Fruit fly (Drosophila melanogaster) whole organism, embryonic: ENCODE measurements around the gene CG31974.
A peak's percentile ranks its signal among the peaks of the same experiment; 100 is the strongest.

Source experiments
- Atf6 ChIP-seq: fragments of 200-800 bp; sonication (Bioruptor generic); IDR thresholded peaks from 2 replicates; pipeline ENCODE4 v1.3.6; 2022; ENCODE audit warnings: missing biosample characterization, missing genetic modification characterization
- CG1024 ChIP-seq: fragments of 200-800 bp; sonication (Bioruptor generic); IDR thresholded peaks from 2 replicates; pipeline ENCODE4 v1.3.6; 2022; ENCODE audit warnings: missing biosample characterization, missing genetic modification characterization
- CG10565 ChIP-seq: fragments of 200-800 bp; sonication (Bioruptor generic); optimal IDR thresholded peaks from 3 replicates; lab custom pipeline; 2016; ENCODE audit warnings: missing biosample characterization, mild to moderate bottlenecking, missing genetic modification characterization
- CG12155 ChIP-seq: fragments of 200-800 bp; sonication (Bioruptor generic); optimal IDR thresholded peaks from 3 replicates; lab custom pipeline; 2016; ENCODE audit warnings: missing biosample characterization, missing genetic modification characterization
- CG12299 ChIP-seq: fragments of 200-800 bp; sonication (Bioruptor generic); optimal IDR thresholded peaks from 2 replicates; lab custom pipeline; 2018; ENCODE audit warnings: missing biosample characterization, mild to moderate bottlenecking, missing genetic modification characterization
- CG12769 ChIP-seq: fragments of 200-800 bp; sonication (Bioruptor generic); optimal IDR thresholded peaks from 2 replicates; lab custom pipeline; 2019; ENCODE audit warnings: missing biosample characterization, mild to moderate bottlenecking, missing genetic modification characterization, moderate library complexity
- CG1529 ChIP-seq: fragments of 200-800 bp; sonication (Bioruptor generic); optimal IDR thresholded peaks from 3 replicates; lab custom pipeline; 2018; ENCODE audit warnings: missing biosample characterization, missing genetic modification characterization
- CG16779 ChIP-seq: fragments of 200-800 bp; sonication (Bioruptor generic); IDR thresholded peaks from 2 replicates; pipeline ENCODE4 v1.3.6; 2022; ENCODE audit warnings: missing biosample characterization, missing genetic modification characterization
- CG1832 ChIP-seq: fragments of 200-800 bp; sonication (Bioruptor generic); optimal IDR thresholded peaks from 2 replicates; lab custom pipeline; 2017; ENCODE audit warnings: missing biosample characterization, mild to moderate bottlenecking, missing genetic modification characterization, inconsistent platforms
- CG2199 ChIP-seq: fragments of 200-800 bp; sonication (Bioruptor generic); IDR thresholded peaks from 3 replicates; pipeline ENCODE4 v1.3.6; 2022; ENCODE audit warnings: missing biosample characterization, missing genetic modification characterization
- CG33557 ChIP-seq: fragments of 200-800 bp; sonication (Bioruptor generic); optimal IDR thresholded peaks from 2 replicates; lab custom pipeline; 2019; ENCODE audit warnings: missing biosample characterization, mild to moderate bottlenecking, missing genetic modification characterization, moderate library complexity
- CG34224 ChIP-seq: fragments of 200-800 bp; sonication (Bioruptor generic); IDR thresholded peaks from 3 replicates; pipeline ENCODE4 v1.3.6; 2022; ENCODE audit warnings: missing biosample characterization, missing genetic modification characterization; ENCODE audit not compliant: partially characterized antibody
- CG34376 ChIP-seq: fragments of 200-800 bp; sonication (Bioruptor generic); optimal IDR thresholded peaks from 2 replicates; lab custom pipeline; 2018; ENCODE audit warnings: missing biosample characterization, mild to moderate bottlenecking, missing genetic modification characterization
- CG3847 ChIP-seq: fragments of 200-800 bp; sonication (Bioruptor generic); IDR thresholded peaks from 2 replicates; pipeline ENCODE4 v1.3.6; 2022; ENCODE audit warnings: missing biosample characterization, missing genetic modification characterization
- CG42726 ChIP-seq: fragments of 200-800 bp; sonication (Bioruptor generic); IDR thresholded peaks from 2 replicates; pipeline ENCODE4 v1.3.6; 2022; ENCODE audit warnings: missing biosample characterization, missing genetic modification characterization; ENCODE audit not compliant: partially characterized antibody
- CG4282 ChIP-seq: fragments of 200-800 bp; sonication (Bioruptor generic); optimal IDR thresholded peaks from 2 replicates; lab custom pipeline; 2016; ENCODE audit warnings: missing biosample characterization, missing genetic modification characterization
- CG4730 ChIP-seq: fragments of 200-800 bp; sonication (Bioruptor generic); IDR thresholded peaks from 2 replicates; pipeline ENCODE4 v1.3.6; 2022; ENCODE audit warnings: missing biosample characterization, missing genetic modification characterization
- CG5953 ChIP-seq: fragments of 200-800 bp; sonication (Bioruptor generic); IDR thresholded peaks from 2 replicates; pipeline ENCODE4 v1.3.6; 2022; ENCODE audit warnings: missing biosample characterization, missing genetic modification characterization
- CG8765 ChIP-seq: fragments of 200-800 bp; sonication (Bioruptor generic); IDR thresholded peaks from 2 replicates; pipeline ENCODE4 v1.3.6; 2022; ENCODE audit warnings: missing biosample characterization, missing genetic modification characterization
- Doc2 ChIP-seq: fragments of 200-800 bp; sonication (Bioruptor generic); IDR thresholded peaks from 2 replicates; pipeline ENCODE4 v1.3.6; 2022; ENCODE audit warnings: missing biosample characterization, missing genetic modification characterization
- E2f1 ChIP-seq: fragments of 200-800 bp; sonication (Bioruptor generic); IDR thresholded peaks from 2 replicates; pipeline ENCODE4 v1.3.6; 2022; ENCODE audit warnings: missing biosample characterization, missing genetic modification characterization
- Ets97D ChIP-seq: fragments of 200-800 bp; sonication (Bioruptor generic); optimal IDR thresholded peaks from 3 replicates; lab custom pipeline; 2016; ENCODE audit warnings: missing biosample characterization, missing genetic modification characterization
- Lhr ChIP-seq: fragments of 200-800 bp; sonication (Bioruptor generic); optimal IDR thresholded peaks from 3 replicates; lab custom pipeline; 2017; ENCODE audit warnings: mild to moderate bottlenecking, missing biosample characterization, missing genetic modification reagents, missing genetic modification characterization
- Lpt ChIP-seq: fragments of >200 bp; optimal IDR thresholded peaks from 2 replicates; lab custom pipeline; 2018; ENCODE audit warnings: missing biosample characterization, missing genetic modification characterization
- Med ChIP-seq: fragments of 200-800 bp; sonication (Bioruptor generic); peaks from one replicate; lab custom pipeline; 2016; ENCODE audit warnings: missing biosample characterization, missing genetic modification characterization, mild to moderate bottlenecking, inconsistent platforms, moderate library complexity
- Mes4 ChIP-seq: fragments of 200-800 bp; sonication (Bioruptor generic); optimal IDR thresholded peaks from 2 replicates; lab custom pipeline; 2016; ENCODE audit warnings: missing biosample characterization, missing genetic modification characterization
- NK7.1 ChIP-seq: fragments of 200-800 bp; sonication (Bioruptor generic); optimal IDR thresholded peaks from 3 replicates; lab custom pipeline; 2016; ENCODE audit warnings: missing biosample characterization, missing genetic modification characterization
- Pdp1 ChIP-seq, 2 experiments: fragments of 200-800 bp; sonication (Bioruptor generic); optimal IDR thresholded peaks; 3 replicates each; lab custom pipeline; 2016; ENCODE audit warnings: missing biosample characterization in 2 of 2, missing genetic modification characterization in 2 of 2, mild to moderate bottlenecking in 1 of 2, moderate library complexity in 1 of 2
- ash1 ChIP-seq: fragments of 200-800 bp; sonication (Bioruptor generic); optimal IDR thresholded peaks from 2 replicates; lab custom pipeline; 2018; ENCODE audit warnings: missing biosample characterization, mild to moderate bottlenecking, missing genetic modification characterization
- bab2 ChIP-seq: fragments of 200-800 bp; sonication (Bioruptor generic); optimal IDR thresholded peaks from 2 replicates; lab custom pipeline; 2016; ENCODE audit warnings: missing biosample characterization, missing genetic modification characterization
- cad ChIP-seq: fragments of >200 bp; optimal IDR thresholded peaks from 2 replicates; lab custom pipeline; 2017; ENCODE audit warnings: missing biosample characterization, missing genetic modification characterization
- caup ChIP-seq: fragments of 200-800 bp; sonication (Bioruptor generic); optimal IDR thresholded peaks from 3 replicates; lab custom pipeline; 2017; ENCODE audit warnings: missing biosample characterization, mild to moderate bottlenecking, missing genetic modification characterization, moderate library complexity; ENCODE audit not compliant: severe bottlenecking
- chif ChIP-seq, 2 experiments: fragments of 200-800 bp; sonication (Bioruptor generic); optimal IDR thresholded peaks; 3 replicates each; lab custom pipeline; 2016; ENCODE audit warnings: missing biosample characterization in 2 of 2, missing genetic modification characterization in 2 of 2
- cwo ChIP-seq: fragments of 200-800 bp; sonication (Bioruptor generic); optimal IDR thresholded peaks from 3 replicates; lab custom pipeline; 2017; ENCODE audit warnings: missing biosample characterization, missing genetic modification characterization, mild to moderate bottlenecking, moderate library complexity, missing genetic modification reagents
- exex ChIP-seq: fragments of 200-800 bp; sonication (Bioruptor generic); optimal IDR thresholded peaks from 4 replicates; lab custom pipeline; 2018; ENCODE audit warnings: missing biosample characterization, mild to moderate bottlenecking, missing genetic modification characterization, moderate library complexity
- gce ChIP-seq: fragments of 200-800 bp; sonication (Bioruptor generic); IDR thresholded peaks from 3 replicates; pipeline ENCODE4 v1.3.6; 2022; ENCODE audit warnings: missing biosample characterization, missing genetic modification characterization
- gcm ChIP-seq: fragments of 200-800 bp; sonication (Bioruptor generic); optimal IDR thresholded peaks from 2 replicates; lab custom pipeline; 2019; ENCODE audit warnings: missing biosample characterization, mild to moderate bottlenecking, missing genetic modification characterization, moderate library complexity
- gfzf ChIP-seq: fragments of 200-800 bp; sonication (Bioruptor generic); optimal IDR thresholded peaks from 2 replicates; lab custom pipeline; 2016; ENCODE audit warnings: missing biosample characterization, mild to moderate bottlenecking, missing genetic modification characterization, moderate library complexity
- knrl ChIP-seq: fragments of 200-800 bp; sonication (Bioruptor generic); IDR thresholded peaks from 3 replicates; pipeline ENCODE4 v1.3.6; 2022; ENCODE audit warnings: missing biosample characterization, missing genetic modification characterization; ENCODE audit not compliant: partially characterized antibody
- lbe ChIP-seq: fragments of 200-800 bp; sonication (Bioruptor generic); optimal IDR thresholded peaks from 2 replicates; lab custom pipeline; 2016; ENCODE audit warnings: missing biosample characterization, mild to moderate bottlenecking, missing genetic modification characterization
- mirr ChIP-seq: fragments of 200-800 bp; sonication (Bioruptor generic); optimal IDR thresholded peaks from 3 replicates; lab custom pipeline; 2018; ENCODE audit warnings: missing biosample characterization, mild to moderate bottlenecking, missing genetic modification characterization
- psq ChIP-seq: fragments of 200-800 bp; sonication (Bioruptor generic); optimal IDR thresholded peaks from 2 replicates; lab custom pipeline; 2017; ENCODE audit warnings: missing biosample characterization, missing genetic modification characterization
- rib ChIP-seq: fragments of 200-800 bp; sonication (Bioruptor generic); IDR thresholded peaks from 2 replicates; pipeline ENCODE4 v1.3.6; 2022; ENCODE audit warnings: missing biosample characterization, missing genetic modification characterization
- sens ChIP-seq: fragments of 200-800 bp; sonication (Bioruptor generic); peaks from one replicate; lab custom pipeline; 2016; ENCODE audit warnings: missing biosample characterization, missing genetic modification characterization
- so ChIP-seq: fragments of 200-800 bp; sonication (Bioruptor generic); IDR thresholded peaks from 3 replicates; pipeline ENCODE4 v1.3.6; 2022; ENCODE audit warnings: missing biosample characterization, missing genetic modification characterization
- sug ChIP-seq: fragments of 200-800 bp; optimal IDR thresholded peaks from 2 replicates; lab custom pipeline; 2019; ENCODE audit warnings: missing biosample characterization, mild to moderate bottlenecking, missing genetic modification characterization, moderate library complexity
- tna ChIP-seq: fragments of 200-800 bp; sonication (Bioruptor generic); IDR thresholded peaks from 2 replicates; pipeline ENCODE4 v1.3.6; 2022; ENCODE audit warnings: missing biosample characterization, missing genetic modification characterization; ENCODE audit not compliant: partially characterized antibody
- vvl ChIP-seq: fragments of 200-800 bp; sonication (Bioruptor generic); IDR thresholded peaks from 2 replicates; pipeline ENCODE4 v1.3.6; 2022; ENCODE audit warnings: missing biosample characterization, missing genetic modification characterization

The CG31974 gene

DNA sequence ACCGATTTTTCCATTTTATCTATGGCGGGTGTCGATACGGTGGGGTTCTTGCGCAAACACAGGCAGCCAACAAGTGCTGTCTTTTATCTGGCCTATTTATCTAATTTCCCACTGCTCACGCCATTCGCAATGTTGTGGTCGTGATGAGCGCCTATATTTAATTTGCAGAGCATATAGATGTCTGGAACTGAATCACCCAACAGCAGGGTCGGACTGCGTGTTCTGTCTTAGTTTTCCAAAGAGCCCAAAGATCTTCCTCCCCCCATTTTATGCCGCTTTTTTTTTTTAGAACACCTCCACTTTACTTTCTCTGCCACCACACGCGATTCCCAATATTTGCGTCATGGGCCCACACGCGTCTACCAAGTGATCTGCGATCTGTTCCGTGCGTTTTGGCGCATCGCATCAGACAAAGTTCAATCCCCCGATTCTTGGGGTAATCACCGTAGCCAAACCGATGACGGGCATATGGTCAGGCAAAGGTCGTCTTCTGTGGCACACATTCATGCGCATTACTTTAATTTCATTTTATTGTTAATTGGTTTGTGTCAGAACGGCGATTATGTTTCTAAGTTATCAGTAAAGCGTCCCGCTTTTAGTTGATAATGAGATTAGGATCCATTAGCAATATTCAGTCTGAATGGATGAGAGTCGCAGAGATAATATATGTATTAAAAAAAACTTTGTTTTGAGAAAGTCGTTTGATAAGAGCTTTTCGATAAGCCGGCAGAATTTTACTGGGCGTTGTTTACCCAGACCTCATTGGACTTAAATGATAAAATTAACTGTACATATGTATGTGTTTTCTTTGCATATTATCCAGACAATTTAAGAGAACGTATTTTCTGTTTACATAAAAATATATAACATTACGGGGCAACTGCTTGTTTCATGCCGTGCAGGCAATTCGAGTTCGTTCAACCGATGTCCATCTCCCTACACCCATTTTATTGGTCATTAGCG, 5.9 kb downstream of the CG31974 start:
- TF ChIP-seq tna (GFP tag; lab: Robert Waterston, UW): 0 out of 2 replicates have a peak, but pooled peaks have one; percentile 14
- no peak for TF ChIP-seq CG1832 (GFP tag; lab: Kevin White, UChicago)
- TF ChIP-seq gcm (GFP tag; lab: Kevin White, UChicago): no peak
- TF ChIP-seq so (GFP tag; lab: Robert Waterston, UW): 0 out of 3 replicates have a peak, but pooled peaks have one; percentile 58
- no peak for TF ChIP-seq Lpt (GFP tag; lab: Kevin White, UChicago)
- TF ChIP-seq exex (tag; lab: Kevin White, UChicago): peak; percentile 96
- TF ChIP-seq NK7.1 (GFP tag; lab: Kevin White, UChicago): no peak
- no peak for TF ChIP-seq CG12155 (GFP tag; lab: Kevin White, UChicago)
- no peak for TF ChIP-seq ash1 (GFP tag; lab: Kevin White, UChicago)
- no peak for TF ChIP-seq CG33557 (GFP tag; lab: Kevin White, UChicago)
- no peak for TF ChIP-seq Mes4 (GFP tag; lab: Kevin White, UChicago)
- TF ChIP-seq CG4730 (GFP tag; lab: Robert Waterston, UW): no peak
- peak; percentile 69 for TF ChIP-seq sug
- no peak for TF ChIP-seq CG2199 (GFP tag; lab: Robert Waterston, UW)
- TF ChIP-seq E2f1 (GFP tag; lab: Robert Waterston, UW): no peak
- peak; percentile 81 for TF ChIP-seq CG12769
- peak; percentile 16 for TF ChIP-seq caup (GFP tag; lab: Kevin White, UChicago)
- TF ChIP-seq CG42726 (GFP tag; lab: Robert Waterston, UW): no peak
- TF ChIP-seq sens (GFP tag; lab: Kevin White, UChicago): peak; percentile 64
- no peak for TF ChIP-seq vvl (GFP tag; lab: Robert Waterston, UW)
- TF ChIP-seq Lhr (GFP tag; lab: Kevin White, UChicago): no peak
- TF ChIP-seq CG8765 (GFP tag; lab: Robert Waterston, UW): no peak
- no peak for TF ChIP-seq gfzf
- no peak for TF ChIP-seq bab2
- TF ChIP-seq chif (GFP tag; optimal IDR thresholded peaks at IDR 0.05; lab: Kevin White, UChicago): no peak
- TF ChIP-seq lbe: peak; percentile 9
- TF ChIP-seq psq: no peak
- 0 out of 2 replicates have a peak, but pooled peaks have one; percentile 22 for TF ChIP-seq CG5953 (GFP tag; lab: Robert Waterston, UW)
- TF ChIP-seq CG1529: no peak
- no peak for TF ChIP-seq CG16779 (GFP tag; lab: Robert Waterston, UW)
- TF ChIP-seq CG1024: 0 out of 2 replicates have a peak, but pooled peaks have one; percentile 9
- no peak for TF ChIP-seq Atf6 (GFP tag; lab: Robert Waterston, UW)
- TF ChIP-seq CG10565 (GFP tag; lab: Kevin White, UChicago): no peak
- peak; percentile 74 for TF ChIP-seq CG34376 (GFP tag; lab: Kevin White, UChicago)
- no peak for TF ChIP-seq Doc2 (GFP tag; lab: Robert Waterston, UW)
- peak; percentile 35 for TF ChIP-seq cwo (GFP tag; lab: Kevin White, UChicago)
- TF ChIP-seq mirr (GFP tag; lab: Kevin White, UChicago): peak; percentile 82
- no peak for TF ChIP-seq CG4282 (GFP tag; lab: Kevin White, UChicago)
- TF ChIP-seq CG12299 (tag; lab: Kevin White, UChicago): no peak
- TF ChIP-seq knrl (GFP tag; lab: Robert Waterston, UW): no peak
- 0 out of 3 replicates have a peak, but pooled peaks have one; percentile 26 for TF ChIP-seq gce (GFP tag; lab: Robert Waterston, UW)
- peak; percentile 14; the same call in 1 of the 2 replicates for TF ChIP-seq CG3847 (GFP tag; lab: Robert Waterston, UW)
- no peak for TF ChIP-seq Ets97D (GFP tag; lab: Kevin White, UChicago)
- no peak for TF ChIP-seq rib (GFP tag; lab: Robert Waterston, UW)
- TF ChIP-seq Pdp1 (GFP tag; optimal IDR thresholded peaks at IDR 0.05; lab: Kevin White, UChicago): peak in 1 of 2 experiments; percentile 71
- TF ChIP-seq cad: no peak
- no peak for TF ChIP-seq CG34224 (GFP tag; lab: Robert Waterston, UW)
- peak; percentile 53 for TF ChIP-seq Med
